Worm (Caenorhabditis elegans): ENCODE measurements around the gene Y54G2A.13.
"Not testable (repeated sequence)": the region's sequence is repeated elsewhere in the genome, so short reads cannot be mapped to it uniquely, and the experiment has no call there.

- not testable (repeated sequence) for TF ChIP-seq mab-5 (tag; optimal IDR thresholded peaks at IDR 0.05); ztf-11 (tag; optimal IDR thresholded peaks at IDR 0.05); snpc-4 (tag; optimal IDR thresholded peaks at IDR 0.05); hlh-1 (tag; optimal IDR thresholded peaks at IDR 0.05); ceh-83 (GFP tag; optimal IDR thresholded peaks at IDR 0.05); lin-32 (GFP tag; optimal IDR thresholded peaks at IDR 0.05); pha-4 (tag; optimal IDR thresholded peaks at IDR 0.05); blmp-1 (tag; optimal IDR thresholded peaks at IDR 0.05); elt-3 (tag; optimal IDR thresholded peaks at IDR 0.05); ceh-39 (tag; optimal IDR thresholded peaks at IDR 0.05); nhr-28 (tag; optimal IDR thresholded peaks at IDR 0.05); unc-62 (GFP tag; optimal IDR thresholded peaks at IDR 0.05)
These were observed 41.7 kb downstream of the Y54G2A.13 start, which contains the start of gene Y54G2A.72 for ce11 chrIV:2777841-2778240.

All from whole organism, mixed stage, embryonic.